Worm (Caenorhabditis elegans) whole organism, L4 larva: ENCODE results near the gene nspc-20.

Experiments used
- R02D3.7 ChIP-seq: fragments of 150-350 bp; sonication (generic microtip); optimal IDR thresholded peaks from 3 replicates; lab custom pipeline; 2014; ENCODE audit warnings: missing biosample characterization, missing genetic modification characterization
- ama-1 ChIP-seq: fragments of 150-350 bp; optimal IDR thresholded peaks from 2 replicates; lab custom pipeline; 2014; ENCODE audit warnings: inconsistent platforms, mixed read lengths
- arid-1 ChIP-seq: fragments of 200-800 bp; sonication (Bioruptor generic); conservative IDR thresholded peaks from 2 replicates; pipeline ENCODE4 v1.3.6; 2022; ENCODE audit warnings: missing genetic modification reagents, missing genetic modification characterization, missing compliant biosample characterization
- daf-16 ChIP-seq, 3 experiments: sonication (generic microtip); optimal IDR thresholded peaks; 2 replicates each; lab custom pipeline; 2016 to 2017; ENCODE audit warnings: missing genetic modification characterization in 3 of 3, missing genetic modification reagents in 3 of 3, mild to moderate bottlenecking in 2 of 3, missing compliant biosample characterization in 2 of 3, missing biosample characterization in 1 of 3, moderate library complexity in 1 of 3
- egl-27 ChIP-seq: sonication (generic microtip); optimal IDR thresholded peaks from 3 replicates; lab custom pipeline; 2017; ENCODE audit warnings: missing biosample characterization, missing genetic modification reagents, missing genetic modification characterization
- lin-39 ChIP-seq: fragments of 150-350 bp; optimal IDR thresholded peaks from 2 replicates; lab custom pipeline; 2014; ENCODE audit warnings: missing biosample characterization, missing genetic modification reagents, missing genetic modification characterization
- lir-3 ChIP-seq: sonication (generic microtip); optimal IDR thresholded peaks from 2 replicates; lab custom pipeline; 2016; ENCODE audit warnings: mild to moderate bottlenecking, missing genetic modification characterization, missing compliant biosample characterization
- pqm-1 ChIP-seq: sonication (generic microtip); optimal IDR thresholded peaks from 2 replicates; lab custom pipeline; 2017; ENCODE audit warnings: missing biosample characterization, missing genetic modification characterization
- spr-1 ChIP-seq: sonication (generic microtip); optimal IDR thresholded peaks from 2 replicates; lab custom pipeline; 2016; ENCODE audit warnings: mild to moderate bottlenecking, missing genetic modification characterization, missing compliant biosample characterization
- tag-97 ChIP-seq: fragments of 200-800 bp; sonication (Bioruptor generic); IDR thresholded peaks from 2 replicates; pipeline ENCODE4 v1.3.6; 2022; ENCODE audit warnings: missing genetic modification characterization, missing compliant biosample characterization
- unc-62 ChIP-seq, 3 experiments: fragments of 150-350 bp in 1 of 3; sonication (generic microtip); optimal IDR thresholded peaks in 2 of 3; peaks in 1 of 3; 1 replicate in 1 of 3; 2 replicates in 2 of 3; lab custom pipeline; 2014 to 2017; ENCODE audit warnings: missing biosample characterization in 3 of 3, missing genetic modification characterization in 3 of 3, missing genetic modification reagents in 3 of 3, missing genotype in 1 of 3
- vab-7 ChIP-seq: fragments of 200-800 bp; sonication (Bioruptor generic); IDR thresholded peaks from 2 replicates; pipeline ENCODE4 v1.3.6; 2022; ENCODE audit warnings: missing genetic modification reagents, missing genetic modification characterization, missing compliant biosample characterization
- ztf-11 ChIP-seq: fragments of 150-350 bp; optimal IDR thresholded peaks from 2 replicates; lab custom pipeline; 2014; ENCODE audit warnings: missing biosample characterization, missing genetic modification characterization

ce11 chrX:14557352-14557935, 27.4 kb upstream of the nspc-20 start:
- no peak for TF ChIP-seq vab-7 (GFP tag; lab: Robert Waterston, UW)
- TF ChIP-seq pqm-1: no peak
- TF ChIP-seq arid-1 (GFP tag; lab: Robert Waterston, UW): 0 out of 2 replicates have a peak, but pooled peaks have one; percentile 21
- TF ChIP-seq egl-27 (tag; lab: Kevin White, UChicago): no peak
- TF ChIP-seq ztf-11 (tag; lab: Kevin White, UChicago): no peak
- TF ChIP-seq lir-3 (tag; lab: Kevin White, UChicago): no peak
- TF ChIP-seq daf-16 (GFP tag; optimal IDR thresholded peaks at IDR 0.05; lab: Kevin White, UChicago): no peak
- TF ChIP-seq daf-16 (tag; optimal IDR thresholded peaks at IDR 0.05; lab: Kevin White, UChicago): no peak
- no peak for TF ChIP-seq R02D3.7 (tag; lab: Kevin White, UChicago)
- peak in 1 of 2 experiments; percentile 98 for TF ChIP-seq unc-62 (GFP tag; optimal IDR thresholded peaks at IDR 0.05 in 1 of 2; lab: Kevin White, UChicago)
- TF ChIP-seq unc-62 (tag; optimal IDR thresholded peaks at IDR 0.05; lab: Kevin White, UChicago): peak; percentile 16
- no peak for TF ChIP-seq ama-1 (lab: Kevin White, UChicago)
- TF ChIP-seq tag-97 (GFP tag; lab: Robert Waterston, UW): no peak
- TF ChIP-seq spr-1 (tag; lab: Kevin White, UChicago): no peak
- no peak for TF ChIP-seq lin-39 (tag; lab: Kevin White, UChicago)
